Worm (Caenorhabditis elegans): ENCODE data around the gene col-33.

DNA sequence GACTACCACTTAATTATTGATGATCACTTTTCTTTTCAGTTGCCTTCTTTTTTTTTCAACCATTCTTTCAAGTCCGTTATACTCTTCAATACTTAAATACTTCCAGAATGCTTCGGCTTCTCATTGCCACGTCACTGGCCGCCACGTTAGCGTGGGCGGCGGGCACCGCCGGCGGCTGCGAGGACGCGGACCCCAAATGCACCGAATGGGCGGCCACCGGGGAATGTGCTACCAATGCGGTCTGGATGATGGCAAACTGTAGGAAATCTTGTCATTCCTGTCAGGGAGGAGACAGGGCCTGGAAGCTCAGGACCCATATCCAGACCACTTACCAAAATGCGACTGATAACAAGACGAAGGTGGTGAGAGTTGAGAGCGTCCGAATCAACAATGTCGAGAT is 38.1 kb downstream of the col-33 start, which contains the start of gene lgc-22:
- no peak for TF ChIP-seq mdl-1 (tag; optimal IDR thresholded peaks at IDR 0.05)
- TF ChIP-seq unc-39 (tag; optimal IDR thresholded peaks at IDR 0.05): no peak
- no peak for TF ChIP-seq snpc-4 (tag; optimal IDR thresholded peaks at IDR 0.05)
- TF ChIP-seq ZK546.5 (tag; optimal IDR thresholded peaks at IDR 0.05): no peak
- TF ChIP-seq lin-13 (GFP tag; optimal IDR thresholded peaks at IDR 0.05): no peak

Measured in whole organism, L2 larva.